Worm (Caenorhabditis elegans): ENCODE results near the gene acp-3.
A peak's percentile ranks its signal among the peaks of the same experiment; 100 is the strongest.

DNA sequence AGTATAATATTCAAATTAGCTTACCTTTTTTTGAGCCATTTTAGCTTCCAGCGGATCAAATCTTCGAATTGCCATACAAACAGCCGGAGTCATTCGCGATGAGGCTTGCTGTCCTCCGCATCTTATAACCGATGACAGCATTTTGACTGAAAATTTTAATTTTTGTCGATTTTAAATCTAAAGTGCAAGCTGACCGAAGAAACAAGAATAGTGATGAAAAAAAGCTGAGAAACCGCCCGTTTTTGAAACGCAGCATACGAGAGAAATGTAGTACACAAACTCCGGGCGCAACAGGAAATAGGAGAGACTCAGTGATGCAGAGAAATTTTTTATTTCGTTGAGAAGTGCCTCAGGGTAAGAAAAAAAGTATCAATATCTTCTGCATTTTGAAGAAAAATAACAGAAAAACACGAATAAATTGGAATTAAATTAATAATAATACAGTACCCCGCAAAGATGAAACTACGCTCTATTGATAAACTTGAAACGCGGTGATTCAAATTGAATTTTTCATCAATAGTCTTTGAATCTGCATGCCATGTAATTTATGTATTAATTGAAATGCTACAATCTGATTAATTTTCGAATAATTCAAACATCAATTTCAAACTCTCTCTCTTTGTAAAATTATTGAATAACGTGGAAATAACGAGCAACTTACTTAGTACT is 46.3 kb upstream of the acp-3 start:
- TF ChIP-seq skn-1 (tag; optimal IDR thresholded peaks at IDR 0.05) (peak; percentile 13), nhr-28 (tag; optimal IDR thresholded peaks at IDR 0.05) (no peak), ceh-82 (tag; optimal IDR thresholded peaks at IDR 0.05) (no peak), fkh-10 (GFP tag; optimal IDR thresholded peaks at IDR 0.05) (no peak), mdl-1 (tag; optimal IDR thresholded peaks at IDR 0.05) (no peak), aly-2 (tag; optimal IDR thresholded peaks at IDR 0.05) (no peak), lin-39 (tag; optimal IDR thresholded peaks at IDR 0.05) (peak; percentile 39), tbx-2 (tag; optimal IDR thresholded peaks at IDR 0.05) (no peak), ztf-11 (tag; optimal IDR thresholded peaks at IDR 0.05) (no peak), zag-1 (tag; optimal IDR thresholded peaks at IDR 0.05) (no peak), nhr-25 (tag; optimal IDR thresholded peaks at IDR 0.05) (peak; percentile 34)
